Worm (Caenorhabditis elegans) whole organism, L2 larva: Measurements from ENCODE around the gene Y11D7A.7.

Experiments
- ZK546.5 ChIP-seq: sonication (generic microtip); optimal IDR thresholded peaks from 2 replicates; lab custom pipeline; 2017; ENCODE audit warnings: missing biosample characterization, missing genetic modification characterization
- alr-1 ChIP-seq: fragments of 150-350 bp; optimal IDR thresholded peaks from 2 replicates; lab custom pipeline; 2014; ENCODE audit warnings: missing biosample characterization, missing genetic modification characterization
- ama-1 ChIP-seq: fragments of 150-350 bp; optimal IDR thresholded peaks from 2 replicates; lab custom pipeline; 2018; ENCODE audit warnings: inconsistent platforms
- blmp-1 ChIP-seq: sonication (generic microtip); optimal IDR thresholded peaks from 2 replicates; lab custom pipeline; 2017; ENCODE audit warnings: missing genetic modification characterization, mild to moderate bottlenecking, missing compliant biosample characterization, antibody characterized with exemption, moderate library complexity; ENCODE audit not compliant: insufficient read depth
- ceh-82 ChIP-seq: fragments of 150-350 bp; optimal IDR thresholded peaks from 2 replicates; lab custom pipeline; 2014; ENCODE audit warnings: missing biosample characterization, missing genetic modification characterization
- dmd-4 ChIP-seq: sonication (generic microtip); optimal IDR thresholded peaks from 2 replicates; lab custom pipeline; 2017; ENCODE audit warnings: missing biosample characterization, missing genetic modification characterization
- elt-3 ChIP-seq: sonication (generic microtip); optimal IDR thresholded peaks from 2 replicates; lab custom pipeline; 2017; ENCODE audit warnings: missing biosample characterization, missing genetic modification characterization
- mdl-1 ChIP-seq, 2 experiments: fragments of 150-350 bp in 1 of 2; sonication (generic microtip) in 1 of 2; optimal IDR thresholded peaks; 2 replicates each; lab custom pipeline; 2017; ENCODE audit warnings: missing biosample characterization in 2 of 2, missing genetic modification characterization in 2 of 2
- nhr-11 ChIP-seq: fragments of 150-350 bp; optimal IDR thresholded peaks from 2 replicates; lab custom pipeline; 2014; ENCODE audit warnings: missing biosample characterization, missing genetic modification characterization
- nhr-25 ChIP-seq: fragments of 150-350 bp; sonication (generic microtip); optimal IDR thresholded peaks from 3 replicates; lab custom pipeline; 2014; ENCODE audit warnings: missing biosample characterization, missing genetic modification characterization
- skn-1 ChIP-seq: sonication (generic microtip); optimal IDR thresholded peaks from 2 replicates; lab custom pipeline; 2017; ENCODE audit warnings: missing biosample characterization, missing genetic modification characterization
- unc-62 ChIP-seq: fragments of 150-350 bp; optimal IDR thresholded peaks from 2 replicates; lab custom pipeline; 2014; ENCODE audit warnings: missing biosample characterization, missing genetic modification reagents, missing genetic modification characterization
- zag-1 ChIP-seq: fragments of 150-350 bp; optimal IDR thresholded peaks from 2 replicates; lab custom pipeline; 2014; ENCODE audit warnings: missing biosample characterization, missing genetic modification characterization
- ztf-11 ChIP-seq: sonication (generic microtip); optimal IDR thresholded peaks from 2 replicates; lab custom pipeline; 2017; ENCODE audit warnings: missing biosample characterization, missing genetic modification characterization

ce11 chrIV:9258547-9258946 is 9.2 kb downstream of the Y11D7A.7 start:
- TF ChIP-seq blmp-1 (tag; lab: Kevin White, UChicago) (no peak), ama-1 (lab: Kevin White, UChicago) (peak; percentile 44), nhr-25 (no peak), elt-3 (tag; lab: Kevin White, UChicago) (no peak), zag-1 (no peak), alr-1 (tag; lab: Kevin White, UChicago) (no peak), ztf-11 (tag; lab: Kevin White, UChicago) (no peak), skn-1 (tag; lab: Kevin White, UChicago) (no peak), dmd-4 (tag; lab: Kevin White, UChicago) (no peak), unc-62 (GFP tag; lab: Kevin White, UChicago) (no peak), ceh-82 (tag; lab: Kevin White, UChicago) (no peak), nhr-11 (tag; lab: Kevin White, UChicago) (no peak), ZK546.5 (no peak), mdl-1 (tag; optimal IDR thresholded peaks at IDR 0.05; lab: Kevin White, UChicago) (no peak)
